Worm (Caenorhabditis elegans) whole organism, L1 larva: ENCODE results near the gene skr-17.

Experiments used
- C16A3.4 ChIP-seq: fragments of 150-350 bp; optimal IDR thresholded peaks from 2 replicates; lab custom pipeline; 2014; ENCODE audit warnings: missing biosample characterization, missing genetic modification characterization
- C34B4.2 ChIP-seq: sonication (generic microtip); optimal IDR thresholded peaks from 2 replicates; lab custom pipeline; 2017; ENCODE audit warnings: mild to moderate bottlenecking, missing genetic modification characterization, missing compliant biosample characterization
- Y116A8C.19 ChIP-seq: sonication (generic microtip); optimal IDR thresholded peaks from 2 replicates; lab custom pipeline; 2016; ENCODE audit warnings: missing compliant biosample characterization, missing genetic modification characterization, borderline replicate concordance
- ama-1 ChIP-seq: fragments of 150-350 bp; optimal IDR thresholded peaks from 2 replicates; lab custom pipeline; 2014
- ceh-8 ChIP-seq: fragments of 200-800 bp; sonication (Bioruptor generic); optimal IDR thresholded peaks from 2 replicates; lab custom pipeline; 2018; ENCODE audit warnings: mild to moderate bottlenecking, missing genetic modification characterization, moderate library complexity, missing compliant biosample characterization
- ceh-82 ChIP-seq, 3 experiments: fragments of 150-350 bp in 1 of 3; sonication (generic microtip) in 2 of 3; optimal IDR thresholded peaks; 2 replicates each; lab custom pipeline; 2014 to 2017; ENCODE audit warnings: missing biosample characterization in 3 of 3, missing genetic modification characterization in 3 of 3
- ces-1 ChIP-seq: fragments of 150-350 bp; optimal IDR thresholded peaks from 2 replicates; lab custom pipeline; 2014; ENCODE audit warnings: missing biosample characterization, missing genetic modification reagents, missing genetic modification characterization
- efl-3 ChIP-seq: fragments of 200-800 bp; sonication (Bioruptor generic); optimal IDR thresholded peaks from 2 replicates; lab custom pipeline; 2018; ENCODE audit warnings: mild to moderate bottlenecking, missing genetic modification characterization, missing compliant biosample characterization
- egl-13 ChIP-seq: sonication (generic microtip); optimal IDR thresholded peaks from 2 replicates; lab custom pipeline; 2016; ENCODE audit warnings: missing genotype, missing genetic modification reagents, missing genetic modification characterization, missing compliant biosample characterization
- elt-3 ChIP-seq, 6 experiments: fragments of 150-350 bp in 1 of 6; sonication (generic microtip); optimal IDR thresholded peaks; 2 replicates each; lab custom pipeline; 2017 to 2018; ENCODE audit warnings: missing biosample characterization in 6 of 6, missing genetic modification characterization in 6 of 6, inconsistent platforms in 1 of 6
- hlh-17 ChIP-seq: fragments of 200-800 bp; sonication (Bioruptor generic); optimal IDR thresholded peaks from 2 replicates; lab custom pipeline; 2018; ENCODE audit warnings: missing genetic modification characterization, mild to moderate bottlenecking, missing compliant biosample characterization, moderate library complexity, borderline replicate concordance
- lin-13 ChIP-seq: fragments of 150-350 bp; optimal IDR thresholded peaks from 2 replicates; lab custom pipeline; 2014; ENCODE audit warnings: missing biosample characterization, missing genetic modification reagents, missing genetic modification characterization
- lin-14 ChIP-seq: fragments of 200-800 bp; sonication (Bioruptor generic); optimal IDR thresholded peaks from 2 replicates; lab custom pipeline; 2018; ENCODE audit warnings: mild to moderate bottlenecking, missing genetic modification characterization, moderate library complexity, missing compliant biosample characterization
- lin-39 ChIP-seq: fragments of 150-350 bp; optimal IDR thresholded peaks from 2 replicates; lab custom pipeline; 2014; ENCODE audit warnings: missing biosample characterization, missing genetic modification reagents, missing genetic modification characterization
- lir-3 ChIP-seq: sonication (generic microtip); optimal IDR thresholded peaks from 2 replicates; lab custom pipeline; 2016; ENCODE audit warnings: mild to moderate bottlenecking, missing genetic modification characterization, moderate library complexity, missing compliant biosample characterization; ENCODE audit not compliant: poor library complexity
- mab-9 ChIP-seq: fragments of 200-800 bp; sonication (Bioruptor generic); IDR thresholded peaks from 2 replicates; pipeline ENCODE4 v1.3.6; 2022; ENCODE audit warnings: missing genetic modification reagents, missing genetic modification characterization, missing compliant biosample characterization
- mep-1 ChIP-seq: fragments of 150-350 bp; optimal IDR thresholded peaks from 2 replicates; lab custom pipeline; 2014; ENCODE audit warnings: missing biosample characterization, missing genetic modification characterization
- nhr-11 ChIP-seq: fragments of 150-350 bp; optimal IDR thresholded peaks from 2 replicates; lab custom pipeline; 2014; ENCODE audit warnings: missing biosample characterization, missing genetic modification characterization
- nhr-12 ChIP-seq: sonication (generic microtip); optimal IDR thresholded peaks from 2 replicates; lab custom pipeline; 2017; ENCODE audit warnings: missing biosample characterization, missing genetic modification characterization
- nhr-20 ChIP-seq: sonication (generic microtip); optimal IDR thresholded peaks from 2 replicates; lab custom pipeline; 2016; ENCODE audit warnings: mild to moderate bottlenecking, missing genetic modification characterization, missing compliant biosample characterization
- nhr-237 ChIP-seq: fragments of 150-350 bp; optimal IDR thresholded peaks from 2 replicates; lab custom pipeline; 2014; ENCODE audit warnings: missing biosample characterization, missing genetic modification characterization
- nhr-71 ChIP-seq: sonication (generic microtip); optimal IDR thresholded peaks from 2 replicates; lab custom pipeline; 2016; ENCODE audit warnings: mild to moderate bottlenecking, missing genetic modification characterization, moderate library complexity, missing compliant biosample characterization
- nhr-76 ChIP-seq: sonication (generic microtip); optimal IDR thresholded peaks from 2 replicates; lab custom pipeline; 2017; ENCODE audit warnings: missing biosample characterization, missing genetic modification characterization
- nhr-84 ChIP-seq: sonication (generic microtip); optimal IDR thresholded peaks from 2 replicates; lab custom pipeline; 2017; ENCODE audit warnings: missing biosample characterization, missing genetic modification characterization
- nhr-85 ChIP-seq: sonication (generic microtip); peaks from one replicate; lab custom pipeline; 2016; ENCODE audit warnings: missing genetic modification characterization, inconsistent platforms, missing compliant biosample characterization
- snu-23 ChIP-seq: sonication (generic microtip); optimal IDR thresholded peaks from 2 replicates; lab custom pipeline; 2016; ENCODE audit warnings: missing genetic modification characterization, missing compliant biosample characterization
- sup-37 ChIP-seq: fragments of 200-800 bp; sonication (Bioruptor generic); optimal IDR thresholded peaks from 2 replicates; lab custom pipeline; 2018; ENCODE audit warnings: mild to moderate bottlenecking, missing genetic modification characterization, missing compliant biosample characterization
- tbx-2 ChIP-seq: sonication (generic microtip); optimal IDR thresholded peaks from 2 replicates; lab custom pipeline; 2016; ENCODE audit warnings: missing genetic modification characterization, missing compliant biosample characterization
- tlp-1 ChIP-seq: fragments of 150-350 bp; optimal IDR thresholded peaks from 2 replicates; lab custom pipeline; 2014; ENCODE audit warnings: missing biosample characterization, missing genetic modification characterization
- unc-86 ChIP-seq: sonication (generic microtip); optimal IDR thresholded peaks from 2 replicates; lab custom pipeline; 2016; ENCODE audit warnings: missing genetic modification characterization, missing compliant biosample characterization
- vab-15 ChIP-seq: sonication (generic microtip); optimal IDR thresholded peaks from 2 replicates; lab custom pipeline; 2017; ENCODE audit warnings: missing genotype, mild to moderate bottlenecking, missing genetic modification characterization, missing compliant biosample characterization
- ztf-11 ChIP-seq, 2 experiments: sonication (generic microtip); optimal IDR thresholded peaks; 2 replicates each; lab custom pipeline; 2016 to 2017; ENCODE audit warnings: missing genetic modification characterization in 2 of 2, missing biosample characterization in 1 of 2, missing compliant biosample characterization in 1 of 2

The skr-17 gene

DNA sequence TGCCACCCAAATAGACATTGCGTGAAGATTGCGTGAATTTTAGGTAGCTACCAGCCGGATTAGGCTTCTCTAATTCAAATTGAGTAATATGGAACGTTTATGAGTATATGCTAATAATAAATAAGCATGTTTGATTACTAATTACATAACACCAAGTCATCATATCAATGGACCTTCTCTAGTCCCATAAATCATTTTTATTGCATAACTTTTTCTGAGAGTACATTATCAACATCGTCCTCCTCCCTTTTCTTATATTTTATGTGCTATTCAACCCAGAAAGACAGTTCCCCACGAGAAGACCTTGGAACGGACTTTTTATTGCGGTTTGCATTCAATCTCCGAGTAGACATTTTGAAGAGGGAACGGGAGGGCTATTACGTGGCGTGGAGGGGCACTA lies 29.0 kb downstream of the skr-17 start:
- TF ChIP-seq ama-1 (lab: Kevin White, UChicago), result peak; percentile 7
- no peak for TF ChIP-seq nhr-85 (tag; lab: Kevin White, UChicago)
- no peak for TF ChIP-seq nhr-20 (tag; lab: Kevin White, UChicago)
- TF ChIP-seq, all 84 proteins: peak for 1

- no peak for TF ChIP-seq nhr-20 (tag; lab: Kevin White, UChicago)
- no peak for TF ChIP-seq nhr-85 (tag; lab: Kevin White, UChicago)
- no peak for TF ChIP-seq efl-3
- no peak for TF ChIP-seq lir-3 (tag; lab: Kevin White, UChicago)
- TF ChIP-seq mep-1 (tag; lab: Kevin White, UChicago), result no peak
- no peak for TF ChIP-seq Y116A8C.19
- no peak for TF ChIP-seq nhr-12
- TF ChIP-seq mab-9 (GFP tag; lab: Robert Waterston, UW), result no peak
Observed at ce11 chrII:7813237-7813636, 29.9 kb downstream of the skr-17 start.

DNA sequence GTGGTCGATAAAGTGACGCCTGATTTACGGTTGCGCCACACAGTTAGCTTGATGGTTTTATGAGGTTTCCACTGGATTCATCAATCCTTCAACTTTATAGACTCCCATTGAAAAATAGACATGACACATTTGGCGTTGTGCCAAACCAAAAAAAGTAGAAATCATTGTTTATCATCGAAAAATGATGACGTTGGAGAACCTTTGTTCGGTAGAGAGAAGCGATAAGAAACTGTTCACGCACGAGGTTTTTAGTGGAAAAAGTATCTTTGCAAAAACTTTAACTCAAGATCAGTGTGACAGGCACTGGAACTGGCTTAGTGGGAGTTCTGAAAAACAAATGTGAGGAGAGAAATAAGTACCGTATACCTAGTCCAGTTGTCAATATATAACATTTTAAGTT lies 30.3 kb downstream of the skr-17 start:
- TF ChIP-seq nhr-76 (tag; lab: Kevin White, UChicago), result no peak
- TF ChIP-seq hlh-17 (GFP tag; lab: Kevin White, UChicago), result no peak
- TF ChIP-seq snu-23 (GFP tag; lab: Kevin White, UChicago), result no peak
- TF ChIP-seq nhr-237 (tag; lab: Kevin White, UChicago), result no peak
- no peak for TF ChIP-seq lin-13 (GFP tag; lab: Kevin White, UChicago)
- no peak for TF ChIP-seq nhr-84 (tag; lab: Kevin White, UChicago)

ce11 chrII:7814215-7814614 lies 30.9 kb downstream of the skr-17 start:
- TF ChIP-seq tbx-2 (peak; percentile 49), unc-86 (tag; lab: Kevin White, UChicago) (peak; percentile 50), elt-3 (tag; optimal IDR thresholded peaks at IDR 0.05; lab: Kevin White, UChicago) (no peak), ztf-11 (tag; optimal IDR thresholded peaks at IDR 0.05; lab: Kevin White, UChicago) (peak in 1 of 2 experiments; percentile 47), lin-39 (tag; lab: Kevin White, UChicago) (no peak), tlp-1 (tag; lab: Kevin White, UChicago) (no peak), ces-1 (GFP tag; lab: Kevin White, UChicago) (no peak), nhr-71 (tag; lab: Kevin White, UChicago) (no peak)
- TF ChIP-seq, all 84 proteins: peak for 3

- no peak for TF ChIP-seq lin-39 (tag; lab: Kevin White, UChicago)
- TF ChIP-seq C16A3.4 (tag; lab: Kevin White, UChicago), result no peak
- TF ChIP-seq ceh-8 (GFP tag; lab: Kevin White, UChicago), result no peak
- TF ChIP-seq sup-37, result no peak
- no peak for TF ChIP-seq ama-1 (lab: Kevin White, UChicago)
- TF ChIP-seq nhr-11 (tag; lab: Kevin White, UChicago), result no peak
Observed at ce11 chrII:7814915-7815314, 31.6 kb downstream of the skr-17 start.

DNA sequence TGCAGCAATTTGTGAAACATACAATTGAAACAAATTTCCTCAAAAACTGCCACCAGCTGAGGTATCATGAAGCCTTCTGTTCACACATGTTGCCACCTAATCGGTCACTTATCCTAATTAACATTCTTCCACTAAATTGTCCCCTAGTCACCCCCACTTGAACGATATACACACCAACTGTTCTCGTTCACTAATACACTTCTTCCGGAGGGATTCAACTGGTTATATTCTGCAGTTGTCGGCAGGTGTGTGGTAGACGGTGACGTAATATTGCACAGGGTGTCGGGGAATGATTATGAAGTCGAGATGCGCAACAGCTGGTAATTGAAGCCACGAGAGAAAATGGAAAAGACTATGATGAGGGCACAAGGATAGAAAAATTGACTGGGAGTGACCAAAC lies 32.1 kb downstream of the skr-17 start:
- TF ChIP-seq nhr-85 (tag; lab: Kevin White, UChicago), result peak; percentile 61
- no peak for TF ChIP-seq mab-9 (GFP tag; lab: Robert Waterston, UW)
- TF ChIP-seq tbx-2, result peak; percentile 79
- peak; percentile 54 for TF ChIP-seq vab-15 (tag; lab: Kevin White, UChicago)
- TF ChIP-seq ceh-82 (tag; optimal IDR thresholded peaks at IDR 0.05; lab: Kevin White, UChicago), result no peak
- TF ChIP-seq egl-13 (tag; lab: Kevin White, UChicago), result no peak
- no peak for TF ChIP-seq C34B4.2 (tag; lab: Kevin White, UChicago)
- TF ChIP-seq lin-14 (GFP tag; lab: Kevin White, UChicago), result peak; percentile 18
- TF ChIP-seq ztf-11 (tag; optimal IDR thresholded peaks at IDR 0.05; lab: Kevin White, UChicago), result peak in 1 of 2 experiments; percentile 85
- peak; percentile 9 for TF ChIP-seq mep-1 (tag; lab: Kevin White, UChicago)
